Fruit fly (Drosophila melanogaster) Kc167 (cell line): ENCODE results near the gene Liprin-beta.

ENCODE experiments used
- Myc ChIP-seq: fragments of >200 bp; optimal IDR thresholded peaks from 2 replicates; lab custom pipeline; 2017; ENCODE audit warnings: missing external identifiers
- Sin3A ChIP-seq: fragments of >200 bp; optimal IDR thresholded peaks from 2 replicates; lab custom pipeline; 2018; ENCODE audit warnings: missing external identifiers
- h ChIP-seq: fragments of >200 bp; optimal IDR thresholded peaks from 3 replicates; lab custom pipeline; 2018; ENCODE audit warnings: missing external identifiers
- insv ChIP-seq: fragments of >200 bp; optimal IDR thresholded peaks from 3 replicates; lab custom pipeline; 2018; ENCODE audit warnings: missing external identifiers
- psq ChIP-seq: fragments of >200 bp; optimal IDR thresholded peaks from 2 replicates; lab custom pipeline; 2017; ENCODE audit warnings: missing external identifiers
- ttk ChIP-seq: sonication (Bioruptor generic); optimal IDR thresholded peaks from 2 replicates; lab custom pipeline; 2017; ENCODE audit warnings: missing external identifiers

DNA sequence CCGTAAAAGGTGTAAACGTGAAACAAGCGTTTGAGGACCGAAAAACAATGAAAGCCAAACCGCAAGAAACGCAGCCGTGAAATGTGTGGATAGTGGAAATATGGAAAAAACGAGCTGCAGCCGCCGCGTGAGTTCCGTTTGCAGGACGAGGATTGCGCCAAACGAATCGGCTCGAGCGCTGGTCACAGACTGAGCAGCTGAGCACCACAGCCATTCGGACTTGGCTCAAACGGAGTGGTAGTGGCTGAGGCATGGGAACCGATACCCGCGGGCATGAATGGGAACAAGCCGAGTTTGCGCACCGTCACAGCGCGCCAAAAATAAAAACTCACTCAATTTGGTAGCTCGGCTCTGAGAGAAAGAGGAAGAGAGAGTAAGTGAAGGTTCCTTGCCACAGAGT is 38.4 kb upstream of the Liprin-beta start, which contains the start of gene CG10089:
- TF ChIP-seq Myc (lab: Kevin White, UChicago) (no peak), Sin3A (lab: Kevin White, UChicago) (no peak), h (lab: Kevin White, UChicago) (no peak), psq (lab: Kevin White, UChicago) (no peak), ttk (lab: Kevin White, UChicago) (no peak), insv (lab: Kevin White, UChicago) (no peak)
